Fruit fly (Drosophila melanogaster) whole organism, prepupa: ENCODE results near the gene Drs.

Experiments used
- CG1621 ChIP-seq: fragments of 200-800 bp; sonication (Bioruptor generic); optimal IDR thresholded peaks from 3 replicates; lab custom pipeline; 2018; ENCODE audit warnings: missing biosample characterization, mild to moderate bottlenecking, missing genetic modification characterization
- Eip93F ChIP-seq: fragments of 200-800 bp; sonication (Bioruptor generic); optimal IDR thresholded peaks from 2 replicates; lab custom pipeline; 2016; ENCODE audit warnings: missing biosample characterization, mild to moderate bottlenecking, missing genetic modification characterization
- Hr39 ChIP-seq: fragments of 200-800 bp; sonication (Bioruptor generic); optimal IDR thresholded peaks from 2 replicates; lab custom pipeline; 2016; ENCODE audit warnings: missing biosample characterization, missing genetic modification characterization
- fd59A ChIP-seq: fragments of 200-800 bp; sonication (Bioruptor generic); optimal IDR thresholded peaks from 2 replicates; lab custom pipeline; 2017; ENCODE audit warnings: missing biosample characterization, mild to moderate bottlenecking, missing genetic modification characterization, missing genetic modification reagents

dm6 chr3L:3328771-3329170 lies 40.6 kb upstream of the Drs start, which contains the start of gene Strip:
- no peak for TF ChIP-seq CG1621 (tag; lab: Kevin White, UChicago)
- TF ChIP-seq Eip93F: no peak
- TF ChIP-seq Hr39 (GFP tag; lab: Kevin White, UChicago): no peak
- TF ChIP-seq fd59A (GFP tag; lab: Kevin White, UChicago): no peak
